Worm (Caenorhabditis elegans) whole organism, early embryonic: ENCODE results near the gene C35C5.10.

Source experiments
- B0310.2 ChIP-seq: sonication (generic microtip); optimal IDR thresholded peaks from 2 replicates; lab custom pipeline; 2016; ENCODE audit warnings: mild to moderate bottlenecking, missing genetic modification characterization, missing compliant biosample characterization
- F13C5.2 ChIP-seq: sonication (generic microtip); optimal IDR thresholded peaks from 2 replicates; lab custom pipeline; 2017; ENCODE audit warnings: mild to moderate bottlenecking, missing genetic modification characterization, inconsistent platforms, missing compliant biosample characterization
- aly-1 ChIP-seq: sonication (generic microtip); optimal IDR thresholded peaks from 2 replicates; lab custom pipeline; 2016; ENCODE audit warnings: missing genetic modification characterization, missing compliant biosample characterization
- ama-1 ChIP-seq: fragments of 150-350 bp; optimal IDR thresholded peaks from 2 replicates; lab custom pipeline; 2014
- ceh-13 ChIP-seq: fragments of 200-800 bp; sonication (Bioruptor generic); optimal IDR thresholded peaks from 2 replicates; lab custom pipeline; 2018; ENCODE audit warnings: mild to moderate bottlenecking, missing genetic modification characterization, missing compliant biosample characterization
- ceh-36 ChIP-seq: sonication (generic microtip); optimal IDR thresholded peaks from 2 replicates; lab custom pipeline; 2016; ENCODE audit warnings: missing genetic modification characterization, inconsistent platforms, missing compliant biosample characterization
- ets-7 ChIP-seq: sonication (generic microtip); optimal IDR thresholded peaks from 2 replicates; lab custom pipeline; 2016; ENCODE audit warnings: missing genotype, missing genetic modification characterization, missing compliant biosample characterization
- flt-1 ChIP-seq: fragments of 200-800 bp; sonication (Bioruptor generic); IDR thresholded peaks from 2 replicates; pipeline ENCODE4 v1.3.6; 2022; ENCODE audit warnings: missing genetic modification characterization, missing compliant biosample characterization
- hmbx-1 ChIP-seq: sonication (generic microtip); optimal IDR thresholded peaks from 2 replicates; lab custom pipeline; 2016; ENCODE audit warnings: mild to moderate bottlenecking, missing genetic modification characterization, missing compliant biosample characterization
- hmg-4 ChIP-seq: fragments of 200-800 bp; sonication (Bioruptor generic); optimal IDR thresholded peaks from 2 replicates; lab custom pipeline; 2018; ENCODE audit warnings: mild to moderate bottlenecking, missing genetic modification characterization, missing compliant biosample characterization
- hnd-1 ChIP-seq: sonication (generic microtip); optimal IDR thresholded peaks from 2 replicates; lab custom pipeline; 2016; ENCODE audit warnings: missing genetic modification characterization, missing compliant biosample characterization
- pes-1 ChIP-seq: fragments of 200-800 bp; sonication (Bioruptor generic); IDR thresholded peaks from 2 replicates; pipeline ENCODE4 v1.3.6; 2022; ENCODE audit warnings: missing genetic modification reagents, missing genetic modification characterization, missing compliant biosample characterization
- scrt-1 ChIP-seq: fragments of 200-800 bp; sonication (Bioruptor generic); IDR thresholded peaks from 2 replicates; pipeline ENCODE4 v1.3.6; 2022; ENCODE audit warnings: missing genetic modification characterization, missing compliant biosample characterization
- sea-1 ChIP-seq: fragments of 200-800 bp; sonication (Bioruptor generic); conservative IDR thresholded peaks from 2 replicates; pipeline ENCODE4 v1.3.6; 2022; ENCODE audit warnings: missing genetic modification characterization, missing compliant biosample characterization
- tbx-11 ChIP-seq: fragments of 200-800 bp; sonication (Bioruptor generic); IDR thresholded peaks from 2 replicates; pipeline ENCODE4 v1.3.6; 2022; ENCODE audit warnings: missing genetic modification characterization, missing compliant biosample characterization
- tbx-37 ChIP-seq: fragments of 200-800 bp; sonication (Bioruptor generic); conservative IDR thresholded peaks from 2 replicates; pipeline ENCODE4 v1.3.6; 2022; ENCODE audit warnings: missing genetic modification reagents, missing genetic modification characterization, missing compliant biosample characterization
- tra-4 ChIP-seq: sonication (generic microtip); optimal IDR thresholded peaks from 2 replicates; lab custom pipeline; 2017; ENCODE audit warnings: missing genetic modification characterization, missing compliant biosample characterization

C35C5.10 gene

DNA sequence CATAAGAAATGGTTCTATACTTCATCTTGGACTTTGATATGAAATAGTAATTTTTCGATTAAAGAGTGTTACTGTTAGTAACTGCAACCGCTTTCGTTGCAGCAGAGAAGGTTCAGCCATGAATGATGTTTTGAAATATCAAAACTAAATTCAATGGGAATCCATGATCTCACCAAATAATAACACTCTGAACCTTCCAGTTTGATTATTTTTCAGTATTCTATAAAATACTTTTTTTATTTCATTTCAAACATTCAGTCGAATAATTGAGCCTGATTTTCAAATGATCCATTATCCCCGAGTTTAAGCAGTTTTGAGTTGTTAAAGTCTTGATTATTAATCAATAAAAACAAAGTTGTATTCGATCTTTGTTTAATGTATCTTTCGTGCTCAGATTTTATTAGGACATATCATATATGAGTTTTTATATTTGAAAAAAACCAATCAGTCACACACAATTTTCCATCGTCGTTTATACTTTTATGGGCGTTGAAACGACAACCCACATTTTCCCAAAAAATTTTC, 18.7 kb upstream of the C35C5.10 start, which contains the start of gene gcp-2.2:
Gene gcp-2.2, plus strand, starts transcription at position 475 of the 525 bp plus-strand sequence.
- TF ChIP-seq tbx-11 (GFP tag; lab: Robert Waterston, UW) (no peak), F13C5.2 (no peak), flt-1 (no peak), ets-7 (tag; lab: Kevin White, UChicago) (no peak), aly-1 (tag; lab: Kevin White, UChicago) (no peak), ceh-13 (GFP tag; lab: Kevin White, UChicago) (no peak), tra-4 (tag; lab: Kevin White, UChicago) (no peak), B0310.2 (tag; lab: Kevin White, UChicago) (no peak), tbx-37 (GFP tag; lab: Robert Waterston, UW) (no peak), pes-1 (GFP tag; lab: Robert Waterston, UW) (no peak), hmg-4 (GFP tag; lab: Kevin White, UChicago) (no peak), ceh-36 (no peak), hnd-1 (no peak), scrt-1 (GFP tag; lab: Robert Waterston, UW) (no peak), ama-1 (lab: Kevin White, UChicago) (no peak), hmbx-1 (tag; lab: Kevin White, UChicago) (no peak), sea-1 (GFP tag; lab: Robert Waterston, UW) (no peak)

DNA sequence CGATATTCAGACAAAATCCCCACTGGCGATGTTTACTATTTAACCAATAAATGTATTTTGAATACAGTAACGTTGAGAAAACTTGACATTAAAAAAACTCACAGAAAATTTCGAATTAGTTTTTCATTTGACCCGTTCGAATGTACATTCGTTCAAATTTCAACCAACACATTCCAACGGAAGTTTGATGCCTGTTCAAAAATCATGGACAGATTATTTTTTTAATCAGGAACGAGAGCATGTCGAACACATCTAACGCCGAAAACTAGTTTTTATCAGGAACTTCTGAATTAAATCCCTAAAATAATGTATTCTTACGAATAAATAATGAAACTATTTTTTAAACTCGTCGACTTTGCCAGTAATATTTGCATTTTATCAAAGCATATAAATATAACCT, 14.4 kb upstream of the C35C5.10 start:
- no peak for TF ChIP-seq pes-1 (GFP tag; lab: Robert Waterston, UW)
- no peak for TF ChIP-seq hnd-1
- no peak for TF ChIP-seq tbx-37 (GFP tag; lab: Robert Waterston, UW)
- TF ChIP-seq ceh-13 (GFP tag; lab: Kevin White, UChicago), result no peak

DNA sequence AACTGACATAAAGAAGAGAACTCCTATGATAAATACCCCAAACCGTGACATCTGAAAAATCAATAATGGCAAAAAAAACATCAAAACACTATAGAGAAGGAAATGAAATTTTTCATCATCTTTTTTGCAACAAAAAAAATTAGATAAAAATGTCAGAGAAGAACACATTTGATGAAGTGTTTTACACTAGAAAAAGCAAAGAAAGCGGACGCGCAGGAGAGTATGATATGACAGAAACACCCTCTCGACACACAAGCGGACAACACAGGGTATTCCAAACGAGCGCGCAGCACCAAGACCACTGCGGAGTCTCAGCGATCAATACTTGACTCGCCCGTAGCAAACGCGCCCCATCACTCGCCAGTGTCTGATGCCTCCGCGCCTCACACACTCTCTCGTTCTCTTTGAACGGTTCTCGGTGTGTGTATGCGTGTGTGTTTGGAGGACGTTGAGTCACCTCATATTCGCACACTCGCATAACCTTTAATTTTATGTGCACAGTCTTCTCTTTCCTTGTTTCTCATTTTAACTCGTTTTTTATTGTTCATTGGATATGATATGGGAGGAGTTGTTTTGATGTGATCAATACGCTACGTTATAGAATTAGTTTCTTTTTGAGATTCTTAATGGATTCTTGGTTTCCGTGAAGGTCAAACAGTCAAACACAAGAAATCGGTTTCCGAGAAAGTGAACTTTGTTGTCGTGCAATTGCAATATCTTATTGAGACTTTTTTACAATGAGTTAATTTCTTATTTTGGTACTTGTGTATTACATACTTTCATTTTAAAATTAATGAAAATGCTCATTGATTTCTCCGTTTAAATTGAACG, 9.4 kb upstream of the C35C5.10 start, which contains the start of gene selt-1.1:
Gene selt-1.1, minus strand, starts transcription at position 51 of the 831 bp plus-strand sequence.
- TF ChIP-seq F13C5.2 (peak; percentile 21), ets-7 (tag; lab: Kevin White, UChicago) (no peak), sea-1 (GFP tag; lab: Robert Waterston, UW) (0 out of 2 replicates have a peak, but pooled peaks have one; percentile 52), ceh-36 (no peak), tbx-37 (GFP tag; lab: Robert Waterston, UW) (no peak), B0310.2 (tag; lab: Kevin White, UChicago) (no peak), ceh-13 (GFP tag; lab: Kevin White, UChicago) (no peak), hmg-4 (GFP tag; lab: Kevin White, UChicago) (peak; percentile 76), scrt-1 (GFP tag; lab: Robert Waterston, UW) (no peak), ama-1 (lab: Kevin White, UChicago) (no peak), pes-1 (GFP tag; lab: Robert Waterston, UW) (no peak), aly-1 (tag; lab: Kevin White, UChicago) (peak; percentile 37), flt-1 (no peak), tbx-11 (GFP tag; lab: Robert Waterston, UW) (no peak)

DNA sequence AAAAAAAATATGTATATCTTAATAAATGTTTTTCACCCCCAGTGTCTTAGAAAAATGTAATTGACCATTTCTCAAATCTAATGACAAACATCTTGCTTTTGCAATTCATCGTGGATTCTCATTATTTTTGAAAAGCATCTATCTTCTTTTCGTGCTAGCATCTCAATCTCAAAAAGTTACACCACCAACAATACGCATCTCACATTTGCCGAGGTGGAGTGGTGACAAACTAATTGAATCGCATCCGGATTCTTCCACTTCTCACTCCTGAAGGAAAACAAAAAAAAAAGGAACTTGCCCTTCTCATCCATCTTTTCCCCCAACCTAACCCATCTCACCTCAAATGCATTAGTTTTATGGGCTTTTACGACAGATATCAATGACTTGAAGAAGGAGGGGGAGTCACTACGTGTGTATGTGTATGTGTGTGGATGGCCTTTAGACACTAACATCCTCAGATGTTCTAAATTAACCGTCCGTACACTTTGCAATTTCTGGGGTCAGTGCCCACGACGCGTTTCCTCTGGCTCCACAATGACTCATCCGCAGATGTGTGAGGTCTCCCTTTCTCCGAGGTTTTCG, 8.5 kb upstream of the C35C5.10 start:
- no peak for TF ChIP-seq ceh-13 (GFP tag; lab: Kevin White, UChicago)
- no peak for TF ChIP-seq pes-1 (GFP tag; lab: Robert Waterston, UW)
- TF ChIP-seq ets-7 (tag; lab: Kevin White, UChicago), result no peak
- no peak for TF ChIP-seq scrt-1 (GFP tag; lab: Robert Waterston, UW)
- TF ChIP-seq B0310.2 (tag; lab: Kevin White, UChicago), result no peak
- TF ChIP-seq tbx-11 (GFP tag; lab: Robert Waterston, UW), result no peak
- no peak for TF ChIP-seq aly-1 (tag; lab: Kevin White, UChicago)
- no peak for TF ChIP-seq tra-4 (tag; lab: Kevin White, UChicago)
- TF ChIP-seq tbx-37 (GFP tag; lab: Robert Waterston, UW), result no peak
- no peak for TF ChIP-seq F13C5.2
- TF ChIP-seq flt-1, result no peak
- TF ChIP-seq ceh-36, result no peak
- TF ChIP-seq ama-1 (lab: Kevin White, UChicago), result no peak
- no peak for TF ChIP-seq hnd-1
- no peak for TF ChIP-seq hmbx-1 (tag; lab: Kevin White, UChicago)
- TF ChIP-seq sea-1 (GFP tag; lab: Robert Waterston, UW), result no peak
- no peak for TF ChIP-seq hmg-4 (GFP tag; lab: Kevin White, UChicago)

DNA sequence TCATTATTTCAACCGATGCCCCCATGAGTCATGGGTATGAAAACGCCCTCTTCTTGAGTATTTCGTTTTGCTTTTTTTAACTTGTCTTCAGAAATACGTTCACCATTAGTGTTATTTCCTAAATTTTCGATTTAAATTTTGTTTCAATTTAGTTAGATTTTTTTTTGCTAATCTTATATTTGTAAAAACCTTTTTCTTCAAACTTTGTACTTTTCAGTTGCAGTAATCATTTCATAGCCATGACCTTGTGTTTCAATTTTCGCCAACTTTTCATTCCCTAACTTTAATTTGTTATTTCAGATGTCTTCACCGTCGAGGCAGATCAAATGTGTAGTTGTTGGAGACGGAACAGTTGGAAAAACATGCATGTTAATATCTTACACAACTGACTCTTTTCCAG, 7.7 kb upstream of the C35C5.10 start, which contains the start of gene mig-2:
Gene mig-2, plus strand, starts transcription at position 301 of the 400 bp plus-strand sequence.
- TF ChIP-seq tbx-37 (GFP tag; lab: Robert Waterston, UW) (no peak), ceh-13 (GFP tag; lab: Kevin White, UChicago) (no peak), tbx-11 (GFP tag; lab: Robert Waterston, UW) (no peak), hnd-1 (no peak), ets-7 (tag; lab: Kevin White, UChicago) (no peak), scrt-1 (GFP tag; lab: Robert Waterston, UW) (no peak), ama-1 (lab: Kevin White, UChicago) (no peak), sea-1 (GFP tag; lab: Robert Waterston, UW) (no peak), hmbx-1 (tag; lab: Kevin White, UChicago) (no peak), flt-1 (no peak), aly-1 (tag; lab: Kevin White, UChicago) (no peak)

DNA sequence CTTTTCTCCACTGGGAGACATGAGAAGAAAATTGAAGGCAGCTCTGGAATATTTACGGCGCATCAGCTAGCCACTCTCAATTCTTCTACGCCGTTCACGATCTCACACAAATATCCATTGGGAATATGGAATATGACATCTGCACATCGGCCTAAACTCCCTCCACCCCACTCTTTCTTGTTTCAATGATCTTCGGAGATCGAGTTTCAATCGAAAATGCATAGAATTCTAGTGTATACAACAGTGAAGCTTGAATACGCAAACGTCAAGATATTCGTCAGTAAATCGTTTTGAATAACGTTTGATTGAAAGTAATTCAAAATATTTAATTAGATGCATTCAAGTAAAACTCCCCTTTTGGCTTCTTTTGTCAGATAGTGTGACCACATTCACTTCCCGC, 4.2 kb upstream of the C35C5.10 start:
- TF ChIP-seq ceh-36 (no peak), tra-4 (tag; lab: Kevin White, UChicago) (no peak), B0310.2 (tag; lab: Kevin White, UChicago) (no peak), tbx-11 (GFP tag; lab: Robert Waterston, UW) (no peak), scrt-1 (GFP tag; lab: Robert Waterston, UW) (no peak), ceh-13 (GFP tag; lab: Kevin White, UChicago) (no peak), hmbx-1 (tag; lab: Kevin White, UChicago) (no peak), tbx-37 (GFP tag; lab: Robert Waterston, UW) (no peak), ama-1 (lab: Kevin White, UChicago) (no peak)
